Worm (Caenorhabditis elegans) whole organism, L1 larva: ENCODE data around the gene cyp-14A3.

Source experiments
- C04F5.9 ChIP-seq: sonication (generic microtip); optimal IDR thresholded peaks from 2 replicates; lab custom pipeline; 2016; ENCODE audit warnings: missing genetic modification characterization, missing compliant biosample characterization
- C16A3.4 ChIP-seq: fragments of 150-350 bp; optimal IDR thresholded peaks from 2 replicates; lab custom pipeline; 2014; ENCODE audit warnings: missing biosample characterization, missing genetic modification characterization
- C34B4.2 ChIP-seq: sonication (generic microtip); optimal IDR thresholded peaks from 2 replicates; lab custom pipeline; 2017; ENCODE audit warnings: mild to moderate bottlenecking, missing genetic modification characterization, missing compliant biosample characterization
- F16B12.6 ChIP-seq: fragments of 150-350 bp; optimal IDR thresholded peaks from 2 replicates; lab custom pipeline; 2014; ENCODE audit warnings: missing biosample characterization, missing genetic modification characterization
- aly-2 ChIP-seq: fragments of 150-350 bp; optimal IDR thresholded peaks from 2 replicates; lab custom pipeline; 2014; ENCODE audit warnings: missing biosample characterization, missing genetic modification characterization
- ceh-8 ChIP-seq: fragments of 200-800 bp; sonication (Bioruptor generic); optimal IDR thresholded peaks from 2 replicates; lab custom pipeline; 2018; ENCODE audit warnings: mild to moderate bottlenecking, missing genetic modification characterization, moderate library complexity, missing compliant biosample characterization
- ceh-82 ChIP-seq, 3 experiments: fragments of 150-350 bp in 1 of 3; sonication (generic microtip) in 2 of 3; optimal IDR thresholded peaks; 2 replicates each; lab custom pipeline; 2014 to 2017; ENCODE audit warnings: missing biosample characterization in 3 of 3, missing genetic modification characterization in 3 of 3
- ceh-88 ChIP-seq: fragments of 200-800 bp; sonication (Bioruptor generic); IDR thresholded peaks from 2 replicates; pipeline ENCODE4 v1.3.6; 2022; ENCODE audit warnings: missing genetic modification characterization, missing compliant biosample characterization
- ceh-90 ChIP-seq: sonication (generic microtip); optimal IDR thresholded peaks from 2 replicates; lab custom pipeline; 2016; ENCODE audit warnings: missing genetic modification characterization, missing compliant biosample characterization
- dpl-1 ChIP-seq, 3 experiments: fragments of 150-350 bp in 2 of 3; sonication (generic microtip) in 1 of 3; optimal IDR thresholded peaks; 2 replicates each; lab custom pipeline; 2014 to 2017; ENCODE audit warnings: missing biosample characterization in 3 of 3, missing genetic modification characterization in 3 of 3, missing genetic modification reagents in 3 of 3
- efl-1 ChIP-seq, 4 experiments: fragments of 150-350 bp; optimal IDR thresholded peaks in 3 of 4; peaks in 1 of 4; 1 replicate in 1 of 4; 2 replicates in 3 of 4; lab custom pipeline; 2014; ENCODE audit warnings: missing biosample characterization in 2 of 4, missing genetic modification characterization in 2 of 4, missing genetic modification reagents in 2 of 4
- egl-13 ChIP-seq: sonication (generic microtip); optimal IDR thresholded peaks from 2 replicates; lab custom pipeline; 2016; ENCODE audit warnings: missing genotype, missing genetic modification reagents, missing genetic modification characterization, missing compliant biosample characterization
- egl-27 ChIP-seq, 2 experiments: fragments of 150-350 bp in 1 of 2; sonication (generic microtip); optimal IDR thresholded peaks; 3 replicates each; lab custom pipeline; 2017 to 2018; ENCODE audit warnings: missing biosample characterization in 2 of 2, missing genetic modification characterization in 2 of 2, missing genetic modification reagents in 2 of 2
- elt-2 ChIP-seq: sonication (generic microtip); optimal IDR thresholded peaks from 2 replicates; lab custom pipeline; 2016; ENCODE audit warnings: missing genetic modification characterization, mild to moderate bottlenecking, inconsistent platforms, missing compliant biosample characterization, missing genetic modification reagents
- ets-5 ChIP-seq: fragments of 200-800 bp; sonication (Bioruptor generic); IDR thresholded peaks from 2 replicates; pipeline ENCODE4 v1.3.6; 2022; ENCODE audit warnings: missing genetic modification characterization, missing compliant biosample characterization
- fkh-10 ChIP-seq: sonication (generic microtip); optimal IDR thresholded peaks from 2 replicates; lab custom pipeline; 2017; ENCODE audit warnings: missing biosample characterization, missing genetic modification reagents, missing genetic modification characterization
- fkh-4 ChIP-seq: sonication (generic microtip); optimal IDR thresholded peaks from 2 replicates; lab custom pipeline; 2016; ENCODE audit warnings: missing compliant biosample characterization, missing genetic modification characterization, borderline replicate concordance
- fos-1 ChIP-seq: fragments of 150-350 bp; optimal IDR thresholded peaks from 2 replicates; lab custom pipeline; 2014; ENCODE audit warnings: missing biosample characterization, missing genetic modification characterization
- hlh-17 ChIP-seq: fragments of 200-800 bp; sonication (Bioruptor generic); optimal IDR thresholded peaks from 2 replicates; lab custom pipeline; 2018; ENCODE audit warnings: missing genetic modification characterization, mild to moderate bottlenecking, missing compliant biosample characterization, moderate library complexity, borderline replicate concordance
- irx-1 ChIP-seq: sonication (generic microtip); optimal IDR thresholded peaks from 2 replicates; lab custom pipeline; 2016; ENCODE audit warnings: missing genetic modification characterization, missing compliant biosample characterization
- jun-1 ChIP-seq: fragments of 150-350 bp; optimal IDR thresholded peaks from 2 replicates; lab custom pipeline; 2014; ENCODE audit warnings: missing biosample characterization, missing genetic modification reagents, missing genetic modification characterization
- lin-13 ChIP-seq: fragments of 150-350 bp; optimal IDR thresholded peaks from 2 replicates; lab custom pipeline; 2014; ENCODE audit warnings: missing biosample characterization, missing genetic modification reagents, missing genetic modification characterization
- lin-39 ChIP-seq: fragments of 150-350 bp; optimal IDR thresholded peaks from 2 replicates; lab custom pipeline; 2014; ENCODE audit warnings: missing biosample characterization, missing genetic modification reagents, missing genetic modification characterization
- mab-9 ChIP-seq: fragments of 200-800 bp; sonication (Bioruptor generic); IDR thresholded peaks from 2 replicates; pipeline ENCODE4 v1.3.6; 2022; ENCODE audit warnings: missing genetic modification reagents, missing genetic modification characterization, missing compliant biosample characterization
- mdl-1 ChIP-seq, 2 experiments: fragments of 150-350 bp; optimal IDR thresholded peaks; 2 replicates each; lab custom pipeline; 2014 to 2017; ENCODE audit warnings: missing biosample characterization in 2 of 2, missing genetic modification characterization in 2 of 2, inconsistent platforms in 1 of 2
- mef-2 ChIP-seq: fragments of 150-350 bp; optimal IDR thresholded peaks from 2 replicates; lab custom pipeline; 2014; ENCODE audit warnings: missing biosample characterization, missing genetic modification characterization
- mep-1 ChIP-seq: fragments of 150-350 bp; optimal IDR thresholded peaks from 2 replicates; lab custom pipeline; 2014; ENCODE audit warnings: missing biosample characterization, missing genetic modification characterization
- nhr-11 ChIP-seq: fragments of 150-350 bp; optimal IDR thresholded peaks from 2 replicates; lab custom pipeline; 2014; ENCODE audit warnings: missing biosample characterization, missing genetic modification characterization
- nhr-19 ChIP-seq: fragments of 200-800 bp; sonication (Bioruptor generic); conservative IDR thresholded peaks from 2 replicates; pipeline ENCODE4 v1.3.6; 2022; ENCODE audit warnings: missing genetic modification characterization, missing compliant biosample characterization
- nhr-20 ChIP-seq: sonication (generic microtip); optimal IDR thresholded peaks from 2 replicates; lab custom pipeline; 2016; ENCODE audit warnings: mild to moderate bottlenecking, missing genetic modification characterization, missing compliant biosample characterization
- nhr-237 ChIP-seq: fragments of 150-350 bp; optimal IDR thresholded peaks from 2 replicates; lab custom pipeline; 2014; ENCODE audit warnings: missing biosample characterization, missing genetic modification characterization
- nhr-28 ChIP-seq: fragments of 150-350 bp; optimal IDR thresholded peaks from 2 replicates; lab custom pipeline; 2014; ENCODE audit warnings: missing biosample characterization, missing genetic modification characterization
- nhr-47 ChIP-seq: sonication (generic microtip); optimal IDR thresholded peaks from 2 replicates; lab custom pipeline; 2016; ENCODE audit warnings: mild to moderate bottlenecking, missing genetic modification characterization, moderate library complexity, missing compliant biosample characterization
- nhr-71 ChIP-seq: sonication (generic microtip); optimal IDR thresholded peaks from 2 replicates; lab custom pipeline; 2016; ENCODE audit warnings: mild to moderate bottlenecking, missing genetic modification characterization, moderate library complexity, missing compliant biosample characterization
- nhr-76 ChIP-seq: sonication (generic microtip); optimal IDR thresholded peaks from 2 replicates; lab custom pipeline; 2017; ENCODE audit warnings: missing biosample characterization, missing genetic modification characterization
- nhr-84 ChIP-seq: sonication (generic microtip); optimal IDR thresholded peaks from 2 replicates; lab custom pipeline; 2017; ENCODE audit warnings: missing biosample characterization, missing genetic modification characterization
- nhr-85 ChIP-seq: sonication (generic microtip); peaks from one replicate; lab custom pipeline; 2016; ENCODE audit warnings: missing genetic modification characterization, inconsistent platforms, missing compliant biosample characterization
- nhr-90 ChIP-seq: sonication (generic microtip); optimal IDR thresholded peaks from 2 replicates; lab custom pipeline; 2016; ENCODE audit warnings: mild to moderate bottlenecking, missing genetic modification characterization, missing compliant biosample characterization; ENCODE audit not compliant: poor library complexity
- pag-3 ChIP-seq: sonication (generic microtip); optimal IDR thresholded peaks from 2 replicates; lab custom pipeline; 2017; ENCODE audit warnings: missing genetic modification characterization, mild to moderate bottlenecking, missing compliant biosample characterization, antibody characterized with exemption, borderline replicate concordance; ENCODE audit not compliant: insufficient read depth
- pax-3 ChIP-seq: fragments of 200-800 bp; sonication (Bioruptor generic); optimal IDR thresholded peaks from 2 replicates; lab custom pipeline; 2018; ENCODE audit warnings: mild to moderate bottlenecking, missing genetic modification characterization, moderate library complexity, missing compliant biosample characterization
- skn-1 ChIP-seq: fragments of 150-350 bp; optimal IDR thresholded peaks from 2 replicates; lab custom pipeline; 2014; ENCODE audit warnings: missing biosample characterization, missing genetic modification characterization
- snpc-4 ChIP-seq: fragments of 150-350 bp; optimal IDR thresholded peaks from 2 replicates; lab custom pipeline; 2014; ENCODE audit warnings: missing biosample characterization, missing genetic modification characterization
- snu-23 ChIP-seq: sonication (generic microtip); optimal IDR thresholded peaks from 2 replicates; lab custom pipeline; 2016; ENCODE audit warnings: missing genetic modification characterization, missing compliant biosample characterization
- swsn-7 ChIP-seq: sonication (generic microtip); optimal IDR thresholded peaks from 2 replicates; lab custom pipeline; 2016; ENCODE audit warnings: missing genetic modification characterization, missing compliant biosample characterization
- tlp-1 ChIP-seq: fragments of 150-350 bp; optimal IDR thresholded peaks from 2 replicates; lab custom pipeline; 2014; ENCODE audit warnings: missing biosample characterization, missing genetic modification characterization
- unc-130 ChIP-seq: fragments of 150-350 bp; optimal IDR thresholded peaks from 2 replicates; lab custom pipeline; 2017; ENCODE audit warnings: missing biosample characterization, missing genetic modification characterization, inconsistent platforms
- unc-62 ChIP-seq: fragments of 150-350 bp; optimal IDR thresholded peaks from 2 replicates; lab custom pipeline; 2014; ENCODE audit warnings: missing biosample characterization, missing genetic modification reagents, missing genetic modification characterization
- unc-86 ChIP-seq: sonication (generic microtip); optimal IDR thresholded peaks from 2 replicates; lab custom pipeline; 2016; ENCODE audit warnings: missing genetic modification characterization, missing compliant biosample characterization
- vab-15 ChIP-seq: sonication (generic microtip); optimal IDR thresholded peaks from 2 replicates; lab custom pipeline; 2017; ENCODE audit warnings: missing genotype, mild to moderate bottlenecking, missing genetic modification characterization, missing compliant biosample characterization
- xbp-1 ChIP-seq: sonication (generic microtip); optimal IDR thresholded peaks from 2 replicates; lab custom pipeline; 2016; ENCODE audit warnings: missing genetic modification characterization, missing compliant biosample characterization
- zag-1 ChIP-seq: fragments of 150-350 bp; optimal IDR thresholded peaks from 2 replicates; lab custom pipeline; 2014; ENCODE audit warnings: missing biosample characterization, missing genetic modification characterization
- zip-4 ChIP-seq: fragments of 200-800 bp; sonication (Bioruptor generic); optimal IDR thresholded peaks from 2 replicates; lab custom pipeline; 2018; ENCODE audit warnings: mild to moderate bottlenecking, missing genetic modification characterization, moderate library complexity, missing compliant biosample characterization

The cyp-14A3 gene

ce11 chrX:13251354-13251843, 22.6 kb downstream of the cyp-14A3 start (continued):
- no peak for TF ChIP-seq tlp-1 (tag; lab: Kevin White, UChicago)
- peak; percentile 89 for TF ChIP-seq nhr-20 (tag; lab: Kevin White, UChicago)
- TF ChIP-seq fkh-4 (tag; lab: Kevin White, UChicago), result no peak
- TF ChIP-seq lin-39 (tag; lab: Kevin White, UChicago), result no peak
- TF ChIP-seq ceh-90 (tag; lab: Kevin White, UChicago), result no peak
- peak; percentile 8 for TF ChIP-seq fkh-10
- TF ChIP-seq vab-15 (tag; lab: Kevin White, UChicago), result peak; percentile 39
- peak; percentile 25 for TF ChIP-seq lin-13 (GFP tag; lab: Kevin White, UChicago)
- 0 out of 2 replicates have a peak, but pooled peaks have one; percentile 19 for TF ChIP-seq mab-9
- peak; percentile 84 for TF ChIP-seq snu-23
- TF ChIP-seq skn-1, result peak; percentile 42
- TF ChIP-seq nhr-85 (tag; lab: Kevin White, UChicago), result peak; percentile 87
- no peak for TF ChIP-seq nhr-84 (tag; lab: Kevin White, UChicago)
- peak; percentile 17 for TF ChIP-seq snpc-4 (tag; lab: Kevin White, UChicago)
- TF ChIP-seq egl-27 (tag; optimal IDR thresholded peaks at IDR 0.05; lab: Kevin White, UChicago), result peak in 1 of 2 experiments; percentile 63
- no peak for TF ChIP-seq pax-3 (tag; lab: Kevin White, UChicago)
- TF ChIP-seq fos-1 (tag; lab: Kevin White, UChicago), result peak; percentile 40
- TF ChIP-seq nhr-237 (tag; lab: Kevin White, UChicago), result peak; percentile 28
- no peak for TF ChIP-seq nhr-11 (tag; lab: Kevin White, UChicago)
- peak; percentile 34 to 39 for TF ChIP-seq efl-1 (optimal IDR thresholded peaks at IDR 0.05; lab: Kevin White, UChicago)
- peak in 1 of 2 experiments; percentile 46 for TF ChIP-seq efl-1 (GFP tag; optimal IDR thresholded peaks at IDR 0.05 in 1 of 2; lab: Kevin White, UChicago)
- peak; percentile 85 for TF ChIP-seq mep-1 (tag; lab: Kevin White, UChicago)
- no peak for TF ChIP-seq C04F5.9 (tag; lab: Kevin White, UChicago)
- TF ChIP-seq irx-1, result peak; percentile 35
- TF ChIP-seq ceh-82 (tag; optimal IDR thresholded peaks at IDR 0.05; lab: Kevin White, UChicago), result peak; percentile 7 to 65 (median 26)
- TF ChIP-seq unc-62 (GFP tag; lab: Kevin White, UChicago), result no peak
- peak; percentile 86 to 97 for TF ChIP-seq mdl-1 (tag; optimal IDR thresholded peaks at IDR 0.05; lab: Kevin White, UChicago)
- peak; percentile 62 for TF ChIP-seq xbp-1
- no peak for TF ChIP-seq nhr-76 (tag; lab: Kevin White, UChicago)
- TF ChIP-seq aly-2 (tag; lab: Kevin White, UChicago), result no peak
- TF ChIP-seq dpl-1 (GFP tag; optimal IDR thresholded peaks at IDR 0.05; lab: Kevin White, UChicago), result no peak
- no peak for TF ChIP-seq egl-13 (tag; lab: Kevin White, UChicago)
- TF ChIP-seq unc-86 (tag; lab: Kevin White, UChicago), result peak; percentile 55
- TF ChIP-seq C16A3.4, result peak; percentile 54
- peak; percentile 26 for TF ChIP-seq pag-3
- no peak for TF ChIP-seq ceh-88
- TF ChIP-seq hlh-17 (GFP tag; lab: Kevin White, UChicago), result no peak
- TF ChIP-seq elt-2 (tag; lab: Kevin White, UChicago), result no peak
- peak; percentile 74 for TF ChIP-seq swsn-7 (tag; lab: Kevin White, UChicago)
- TF ChIP-seq nhr-47, result peak; percentile 69
- no peak for TF ChIP-seq nhr-28 (tag; lab: Kevin White, UChicago)
- no peak for TF ChIP-seq F16B12.6 (tag; lab: Kevin White, UChicago)
- TF ChIP-seq C34B4.2, result no peak
- TF ChIP-seq ceh-8 (GFP tag; lab: Kevin White, UChicago), result no peak
- TF ChIP-seq unc-130 (tag; lab: Kevin White, UChicago), result no peak
- peak; percentile 41 for TF ChIP-seq jun-1 (tag; lab: Kevin White, UChicago)
- peak; percentile 65 for TF ChIP-seq nhr-19 (GFP tag; lab: Robert Waterston, UW)
- no peak for TF ChIP-seq zip-4 (GFP tag; lab: Kevin White, UChicago)
- TF ChIP-seq nhr-71, result peak; percentile 89
- no peak for TF ChIP-seq zag-1
- no peak for TF ChIP-seq ets-5 (GFP tag; lab: Robert Waterston, UW)
- no peak for TF ChIP-seq mef-2 (tag; lab: Kevin White, UChicago)
- peak; percentile 19 for TF ChIP-seq nhr-90 (tag; lab: Kevin White, UChicago)
